Worm (Caenorhabditis elegans): ENCODE measurements around the gene gnrr-5.

- no peak for TF ChIP-seq blmp-1 (tag; optimal IDR thresholded peaks at IDR 0.05)
- no peak for TF ChIP-seq snpc-4 (tag; optimal IDR thresholded peaks at IDR 0.05)
- peak; percentile 75 for TF ChIP-seq nhr-2 (tag; optimal IDR thresholded peaks at IDR 0.05)
- no peak for TF ChIP-seq pha-4 (tag; optimal IDR thresholded peaks at IDR 0.05)
- TF ChIP-seq lsy-2 (tag; optimal IDR thresholded peaks at IDR 0.05), result no peak
- TF ChIP-seq sem-2 (GFP tag; optimal IDR thresholded peaks at IDR 0.05), result no peak
- no peak for TF ChIP-seq unc-39 (tag; optimal IDR thresholded peaks at IDR 0.05)
- TF ChIP-seq ceh-43 (GFP tag; optimal IDR thresholded peaks at IDR 0.05), result no peak
These were observed 34.5 kb upstream of the gnrr-5 start for ce11 chrV:4488989-4489388.

All from whole organism, mixed stage, embryonic.